Worm (Caenorhabditis elegans): ENCODE measurements around the gene cyp-13A11.

cyp-13A11 gene

DNA sequence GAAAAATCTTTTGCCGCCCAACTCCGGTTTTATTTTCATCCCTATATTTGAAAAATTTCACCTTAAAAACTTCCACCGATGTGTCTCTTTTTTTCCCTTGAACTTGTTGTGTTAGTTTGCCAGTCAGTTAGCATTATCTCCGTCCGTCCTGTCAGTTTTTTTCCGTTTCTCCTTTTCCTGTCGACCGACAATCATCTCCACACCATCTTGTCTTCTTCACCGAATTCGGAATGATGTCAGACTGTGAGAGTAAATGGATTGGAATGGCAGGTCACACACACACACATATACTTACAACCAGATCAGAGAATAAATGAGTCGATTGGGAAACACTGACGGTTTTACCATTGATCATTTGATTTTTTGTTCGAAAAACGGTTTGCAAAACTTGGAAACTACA lies 8.9 kb upstream of the cyp-13A11 start (continued):
- TF ChIP-seq saeg-2 (GFP tag; IDR thresholded peaks at IDR 0.05) = no peak
- peak; percentile 80 for TF ChIP-seq aha-1 (tag)
- TF ChIP-seq lsy-2 (tag; optimal IDR thresholded peaks at IDR 0.05) = no peak
- no peak for TF ChIP-seq zfp-3 (GFP tag; conservative IDR thresholded peaks at IDR 0.05)
- no peak for TF ChIP-seq daf-8 (GFP tag; IDR thresholded peaks at IDR 0.05)
- TF ChIP-seq spr-3 (GFP tag; optimal IDR thresholded peaks at IDR 0.05) = no peak
- no peak for TF ChIP-seq ceh-62 (tag; optimal IDR thresholded peaks at IDR 0.05)
- no peak for TF ChIP-seq ctbp-1 (GFP tag; IDR thresholded peaks at IDR 0.05)

DNA sequence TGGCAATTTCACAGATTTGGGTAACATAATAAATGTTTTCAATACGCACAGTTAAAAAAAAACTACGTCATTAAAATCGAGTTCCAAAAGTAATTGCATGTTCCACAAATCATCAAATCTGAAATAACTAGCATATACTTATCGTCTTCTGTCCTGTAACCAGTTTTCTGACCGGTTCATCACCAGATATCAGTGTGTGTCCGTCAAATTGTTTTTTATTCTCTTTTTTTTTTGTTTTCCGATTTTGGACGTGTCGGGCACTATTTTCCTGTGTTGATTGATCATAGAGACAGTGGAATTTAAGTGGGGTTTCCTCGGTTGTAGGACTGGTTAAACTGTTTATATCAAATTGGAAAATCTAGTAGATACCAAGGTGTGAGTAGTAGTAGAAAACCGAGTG lies 6.9 kb upstream of the cyp-13A11 start:
- TF ChIP-seq mdt-29 (GFP tag; IDR thresholded peaks at IDR 0.05) (no peak), unc-62 (GFP tag; optimal IDR thresholded peaks at IDR 0.05 in 1 of 2) (peak in 1 of 2 experiments; percentile 66), unc-62 (tag; optimal IDR thresholded peaks at IDR 0.05) (no peak)

DNA sequence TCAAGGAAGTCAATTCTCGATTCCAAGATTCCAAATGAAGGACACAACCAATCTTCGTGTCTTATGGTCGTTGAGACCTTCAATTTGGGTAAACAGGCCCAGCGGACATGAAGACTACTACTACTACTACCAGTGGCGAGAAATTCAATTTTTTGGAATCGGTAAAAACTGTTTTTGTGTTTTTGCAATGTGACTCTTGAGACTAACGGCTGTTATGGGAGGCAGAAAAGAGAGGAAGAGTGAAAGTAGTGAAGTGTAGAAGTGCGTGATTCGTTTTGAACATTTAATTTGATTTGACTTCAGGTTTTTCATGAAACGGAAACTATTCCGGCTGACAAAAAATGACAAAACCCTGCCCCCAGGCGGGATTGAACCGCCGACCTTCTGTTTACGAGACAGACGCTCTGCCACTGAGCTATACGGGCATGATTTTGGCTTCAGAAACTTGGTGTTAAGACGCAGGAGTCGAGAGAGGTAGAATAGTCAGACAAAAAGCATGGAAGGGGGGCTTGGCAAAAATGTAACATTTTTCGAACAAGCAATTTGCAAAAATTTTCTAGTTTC lies 5.0 kb upstream of the cyp-13A11 start:
- TF ChIP-seq unc-62 (GFP tag; optimal IDR thresholded peaks at IDR 0.05 in 1 of 2) (peak in 1 of 2 experiments; percentile 70), unc-62 (tag; optimal IDR thresholded peaks at IDR 0.05) (no peak), lin-13 (GFP tag; optimal IDR thresholded peaks at IDR 0.05) (peak; percentile 3), set-16 (GFP tag; IDR thresholded peaks at IDR 0.05) (peak; percentile 30; the same call in 1 of the 2 replicates), ceh-20 (GFP tag; IDR thresholded peaks at IDR 0.05) (peak; percentile 54; the same call in 1 of the 2 replicates), pqm-1 (tag; optimal IDR thresholded peaks at IDR 0.05) (no peak), sdz-12 (GFP tag; optimal IDR thresholded peaks at IDR 0.05) (no peak), nhr-77 (tag; optimal IDR thresholded peaks at IDR 0.05) (no peak), nhr-25 (tag; optimal IDR thresholded peaks at IDR 0.05; ENCODE audit: borderline replicate concordance, insufficient read depth) (peak; percentile 18), Y48G9A.11 (GFP tag; IDR thresholded peaks at IDR 0.05) (peak; percentile 76), nhr-111 (GFP tag; optimal IDR thresholded peaks at IDR 0.05) (peak; percentile 47), ctbp-1 (GFP tag; IDR thresholded peaks at IDR 0.05) (peak; percentile 75; the same call in 1 of the 2 replicates), arid-1 (GFP tag; conservative IDR thresholded peaks at IDR 0.05) (peak; percentile 69; the same call in 1 of the 2 replicates), F44E2.7 (GFP tag; IDR thresholded peaks at IDR 0.05) (0 out of 2 replicates have a peak, but pooled peaks have one; percentile 26), Y105C5A.15 (GFP tag; IDR thresholded peaks at IDR 0.05) (peak; percentile 72; the same call in 1 of the 2 replicates), ZK337.2 (GFP tag; IDR thresholded peaks at IDR 0.05) (peak; percentile 77), gei-8 (GFP tag; optimal IDR thresholded peaks at IDR 0.05) (no peak), dmd-8 (GFP tag; IDR thresholded peaks at IDR 0.05) (peak; percentile 79), tra-1 (GFP tag; IDR thresholded peaks at IDR 0.05) (peak; percentile 63; the same call in 1 of the 2 replicates), mdt-29 (GFP tag; IDR thresholded peaks at IDR 0.05) (0 out of 2 replicates have a peak, but pooled peaks have one; percentile 22), nhr-6 (tag; optimal IDR thresholded peaks at IDR 0.05) (peak; percentile 17), mes-2 (tag; optimal IDR thresholded peaks at IDR 0.05; ENCODE audit: poor library complexity, severe bottlenecking) (peak; percentile 75), ztf-7 (tag; optimal IDR thresholded peaks at IDR 0.05) (peak; percentile 50), lsy-2 (tag; optimal IDR thresholded peaks at IDR 0.05) (peak in 1 of 2 experiments; percentile 64), fos-1 (tag; optimal IDR thresholded peaks at IDR 0.05) (no peak), saeg-2 (GFP tag; IDR thresholded peaks at IDR 0.05) (peak; percentile 65), snpc-1.2 (GFP tag; IDR thresholded peaks at IDR 0.05) (peak; percentile 57; the same call in 1 of the 2 replicates), zfp-3 (GFP tag; conservative IDR thresholded peaks at IDR 0.05) (0 out of 2 replicates have a peak, but pooled peaks have one; percentile 28), dpl-1 (GFP tag; optimal IDR thresholded peaks at IDR 0.05) (peak; percentile 53), dve-1 (tag; optimal IDR thresholded peaks at IDR 0.05; ENCODE audit: insufficient read depth) (peak; percentile 65), nhr-11 (tag; optimal IDR thresholded peaks at IDR 0.05) (no peak), fkh-10 (GFP tag; optimal IDR thresholded peaks at IDR 0.05) (peak; percentile 30), mxl-2 (GFP tag; conservative IDR thresholded peaks at IDR 0.05) (peak; percentile 53; the same call in 1 of the 2 replicates), ztf-11 (tag; optimal IDR thresholded peaks at IDR 0.05) (no peak), lin-38 (GFP tag; IDR thresholded peaks at IDR 0.05) (peak; percentile 80), nhr-48 (tag; optimal IDR thresholded peaks at IDR 0.05) (peak; percentile 62), ceh-28 (tag; optimal IDR thresholded peaks at IDR 0.05) (no peak), php-3 (GFP tag; IDR thresholded peaks at IDR 0.05) (peak; percentile 50; the same call in 1 of the 2 replicates), lin-1 (GFP tag; IDR thresholded peaks at IDR 0.05) (0 out of 2 replicates have a peak, but pooled peaks have one; percentile 16), vab-7 (GFP tag; IDR thresholded peaks at IDR 0.05) (peak; percentile 79), lim-7 (GFP tag; IDR thresholded peaks at IDR 0.05) (peak; percentile 74)
